Worm (Caenorhabditis elegans): ENCODE data around the gene C35A11.3.

- TF ChIP-seq snpc-4 (tag; optimal IDR thresholded peaks at IDR 0.05) (no peak), fos-1 (tag; optimal IDR thresholded peaks at IDR 0.05) (no peak), skn-1 (tag; optimal IDR thresholded peaks at IDR 0.05) (no peak), ztf-4 (tag; optimal IDR thresholded peaks at IDR 0.05) (no peak), mab-5 (tag; optimal IDR thresholded peaks at IDR 0.05) (no peak), ztf-11 (tag; optimal IDR thresholded peaks at IDR 0.05) (no peak), ama-1 (optimal IDR thresholded peaks at IDR 0.05) (no peak), nhr-77 (tag; optimal IDR thresholded peaks at IDR 0.05) (no peak)
Measured at ce11 chrV:5408223-5408622, 36.0 kb downstream of the C35A11.3 start, which contains the start of gene C25A6.1.

All from whole organism, L2 larva.